Fruit fly (Drosophila melanogaster): ENCODE results near the gene CG43232.
A peak's percentile ranks its signal among the peaks of the same experiment; 100 is the strongest.

Gene CG43232

dm6 chr2L:6919850-6920660, 11.9 kb upstream of the CG43232 start, which contains the start of gene x16 (continued):
- TF ChIP-seq ara (GFP tag; IDR thresholded peaks at IDR 0.05): no peak
- TF ChIP-seq Gug (GFP tag; IDR thresholded peaks at IDR 0.05): no peak
- TF ChIP-seq CG2875 (GFP tag; optimal IDR thresholded peaks at IDR 0.05): no peak
- peak; percentile 10 for TF ChIP-seq Med (GFP tag)
- TF ChIP-seq ssp (GFP tag; IDR thresholded peaks at IDR 0.05): 0 out of 2 replicates have a peak, but pooled peaks have one; percentile 14
- TF ChIP-seq trem (tag; optimal IDR thresholded peaks at IDR 0.05): no peak
- TF ChIP-seq CG18476 (GFP tag; optimal IDR thresholded peaks at IDR 0.05): no peak
- TF ChIP-seq sqz (GFP tag; optimal IDR thresholded peaks at IDR 0.05): no peak
- TF ChIP-seq CG13894 (tag; optimal IDR thresholded peaks at IDR 0.05): no peak
- TF ChIP-seq Blimp-1 (GFP tag; optimal IDR thresholded peaks at IDR 0.05): no peak
- no peak for TF ChIP-seq NC2β (GFP tag; optimal IDR thresholded peaks at IDR 0.05)
- no peak for TF ChIP-seq Mrtf (GFP tag; IDR thresholded peaks at IDR 0.05)
- no peak for TF ChIP-seq CG10654 (GFP tag; optimal IDR thresholded peaks at IDR 0.05)
- TF ChIP-seq CG6791 (GFP tag; IDR thresholded peaks at IDR 0.05; ENCODE audit: partially characterized antibody): no peak
- no peak for TF ChIP-seq CG43689 (GFP tag; IDR thresholded peaks at IDR 0.05)
- 0 out of 3 replicates have a peak, but pooled peaks have one; percentile 2 for TF ChIP-seq Dbx (GFP tag; IDR thresholded peaks at IDR 0.05)
- no peak for TF ChIP-seq Hey (tag; optimal IDR thresholded peaks at IDR 0.05)
- no peak for TF ChIP-seq Atf3 (GFP tag; optimal IDR thresholded peaks at IDR 0.05)
- no peak for TF ChIP-seq CG1233 (GFP tag; optimal IDR thresholded peaks at IDR 0.05)
- no peak for TF ChIP-seq sna (GFP tag; IDR thresholded peaks at IDR 0.05; ENCODE audit: partially characterized antibody)
- no peak for TF ChIP-seq CG4707 (GFP tag; optimal IDR thresholded peaks at IDR 0.05)
- TF ChIP-seq NC2α (GFP tag; optimal IDR thresholded peaks at IDR 0.05): no peak
- no peak for TF ChIP-seq ac (GFP tag; optimal IDR thresholded peaks at IDR 0.05)
- no peak for TF ChIP-seq Tbp (GFP tag; optimal IDR thresholded peaks at IDR 0.05)
- TF ChIP-seq CG11504 (tag; optimal IDR thresholded peaks at IDR 0.05): peak; percentile 35
- no peak for TF ChIP-seq pfk (GFP tag; optimal IDR thresholded peaks at IDR 0.05)
- no peak for TF ChIP-seq slou (GFP tag; optimal IDR thresholded peaks at IDR 0.05)
- no peak for TF ChIP-seq Antp (GFP tag; optimal IDR thresholded peaks at IDR 0.05)
- no peak for TF ChIP-seq Bdp1 (GFP tag; optimal IDR thresholded peaks at IDR 0.05)
- no peak for TF ChIP-seq CG34376 (GFP tag; optimal IDR thresholded peaks at IDR 0.05)
- peak; percentile 8 for TF ChIP-seq B-H2 (GFP tag; optimal IDR thresholded peaks at IDR 0.05)
- no peak for TF ChIP-seq toy (GFP tag; IDR thresholded peaks at IDR 0.05)
- TF ChIP-seq chif (GFP tag; optimal IDR thresholded peaks at IDR 0.05): no peak
- no peak for TF ChIP-seq CG11085 (GFP tag; IDR thresholded peaks at IDR 0.05)
- no peak for TF ChIP-seq caup (GFP tag; optimal IDR thresholded peaks at IDR 0.05; ENCODE audit: severe bottlenecking)
- TF ChIP-seq CG7987 (GFP tag; optimal IDR thresholded peaks at IDR 0.05): no peak
- no peak for TF ChIP-seq CG10321 (GFP tag; IDR thresholded peaks at IDR 0.05)
- TF ChIP-seq Sox100B (GFP tag; optimal IDR thresholded peaks at IDR 0.05): no peak
- TF ChIP-seq sisA (GFP tag; IDR thresholded peaks at IDR 0.05): 0 out of 2 replicates have a peak, but pooled peaks have one; percentile 10
- TF ChIP-seq CG17829 (tag; optimal IDR thresholded peaks at IDR 0.05): no peak
- peak; percentile 3 for TF ChIP-seq Hr3 (GFP tag; optimal IDR thresholded peaks at IDR 0.05)
- TF ChIP-seq CG2678 (tag; optimal IDR thresholded peaks at IDR 0.05): peak; percentile 12
- TF ChIP-seq HLHmδ (GFP tag; optimal IDR thresholded peaks at IDR 0.05): no peak
- TF ChIP-seq CG10267 (tag; optimal IDR thresholded peaks at IDR 0.05): no peak
- TF ChIP-seq CG33557 (GFP tag; optimal IDR thresholded peaks at IDR 0.05): no peak
- TF ChIP-seq CG8359 (GFP tag; optimal IDR thresholded peaks at IDR 0.05; ENCODE audit: borderline replicate concordance): no peak
- no peak for TF ChIP-seq Dfd (GFP tag; optimal IDR thresholded peaks at IDR 0.05)
- no peak for TF ChIP-seq Oaz (GFP tag; IDR thresholded peaks at IDR 0.05)
- no peak for TF ChIP-seq nau (GFP tag; optimal IDR thresholded peaks at IDR 0.05)
